Worm (Caenorhabditis elegans) whole organism, L4 larva: Measurements from ENCODE around the gene F43C1.5.

Source experiments
- F37D6.2 ChIP-seq: sonication (generic microtip); optimal IDR thresholded peaks from 2 replicates; lab custom pipeline; 2016; ENCODE audit warnings: mild to moderate bottlenecking, missing genetic modification characterization, missing compliant biosample characterization
- R02D3.7 ChIP-seq: fragments of 150-350 bp; sonication (generic microtip); optimal IDR thresholded peaks from 3 replicates; lab custom pipeline; 2014; ENCODE audit warnings: missing biosample characterization, missing genetic modification characterization
- T20F7.1 ChIP-seq: fragments of 200-800 bp; sonication (Bioruptor generic); optimal IDR thresholded peaks from 2 replicates; lab custom pipeline; 2018; ENCODE audit warnings: mild to moderate bottlenecking, missing genetic modification characterization, missing compliant biosample characterization
- T26A8.4 ChIP-seq: fragments of 200-800 bp; sonication (Bioruptor generic); IDR thresholded peaks from 2 replicates; pipeline ENCODE4 v1.3.6; 2022; ENCODE audit warnings: missing genetic modification characterization, missing compliant biosample characterization
- Y105C5A.15 ChIP-seq: fragments of 200-800 bp; sonication (Bioruptor generic); IDR thresholded peaks from 2 replicates; pipeline ENCODE4 v1.3.6; 2022; ENCODE audit warnings: missing genetic modification characterization, missing compliant biosample characterization
- ZK546.5 ChIP-seq, 2 experiments: sonication (generic microtip); optimal IDR thresholded peaks; 2 replicates each; lab custom pipeline; 2017; ENCODE audit warnings: missing biosample characterization in 2 of 2, missing genetic modification characterization in 2 of 2
- aha-1 ChIP-seq: fragments of 150-350 bp; peaks from one replicate; lab custom pipeline; 2014; ENCODE audit warnings: missing biosample characterization, missing genetic modification characterization
- ceh-62 ChIP-seq: sonication (generic microtip); optimal IDR thresholded peaks from 2 replicates; lab custom pipeline; 2017; ENCODE audit warnings: missing biosample characterization, missing genetic modification characterization
- ctbp-1 ChIP-seq: fragments of 200-800 bp; sonication (Bioruptor generic); IDR thresholded peaks from 2 replicates; pipeline ENCODE4 v1.3.6; 2022; ENCODE audit warnings: missing genetic modification reagents, missing genetic modification characterization, missing compliant biosample characterization
- daf-16 ChIP-seq, 3 experiments: sonication (generic microtip); optimal IDR thresholded peaks; 2 replicates each; lab custom pipeline; 2016 to 2017; ENCODE audit warnings: missing genetic modification characterization in 3 of 3, missing genetic modification reagents in 3 of 3, mild to moderate bottlenecking in 2 of 3, missing compliant biosample characterization in 2 of 3, missing biosample characterization in 1 of 3, moderate library complexity in 1 of 3
- daf-8 ChIP-seq: fragments of 200-800 bp; sonication (Bioruptor generic); IDR thresholded peaks from 2 replicates; pipeline ENCODE4 v1.3.6; 2022; ENCODE audit warnings: missing genetic modification characterization, missing compliant biosample characterization
- dmd-6 ChIP-seq: fragments of 200-800 bp; sonication (Bioruptor generic); IDR thresholded peaks from 2 replicates; pipeline ENCODE4 v1.3.6; 2022; ENCODE audit warnings: missing genetic modification reagents, missing genetic modification characterization, missing compliant biosample characterization
- dpl-1 ChIP-seq: fragments of 150-350 bp; optimal IDR thresholded peaks from 2 replicates; lab custom pipeline; 2014; ENCODE audit warnings: missing biosample characterization, missing genetic modification reagents, missing genetic modification characterization
- duxl-1 ChIP-seq: sonication (generic microtip); optimal IDR thresholded peaks from 2 replicates; lab custom pipeline; 2016; ENCODE audit warnings: mild to moderate bottlenecking, missing genetic modification characterization, moderate library complexity, missing compliant biosample characterization; ENCODE audit not compliant: poor library complexity
- dve-1 ChIP-seq: sonication (generic microtip); optimal IDR thresholded peaks from 2 replicates; lab custom pipeline; 2017; ENCODE audit warnings: antibody characterized with exemption, mild to moderate bottlenecking, missing genetic modification characterization, missing compliant biosample characterization; ENCODE audit not compliant: insufficient read depth
- fkh-10 ChIP-seq: fragments of 150-350 bp; optimal IDR thresholded peaks from 2 replicates; lab custom pipeline; 2014; ENCODE audit warnings: missing biosample characterization, missing genetic modification reagents, missing genetic modification characterization
- hlh-11 ChIP-seq: fragments of 200-800 bp; sonication (Bioruptor generic); optimal IDR thresholded peaks from 2 replicates; lab custom pipeline; 2018; ENCODE audit warnings: mild to moderate bottlenecking, missing genetic modification characterization, missing compliant biosample characterization
- hlh-30 ChIP-seq: sonication (generic microtip); optimal IDR thresholded peaks from 2 replicates; lab custom pipeline; 2017; ENCODE audit warnings: antibody characterized with exemption, mild to moderate bottlenecking, missing genetic modification characterization, missing compliant biosample characterization; ENCODE audit not compliant: insufficient read depth
- hmg-1.1 ChIP-seq: fragments of 200-800 bp; sonication (Bioruptor generic); IDR thresholded peaks from 2 replicates; pipeline ENCODE4 v1.3.6; 2022; ENCODE audit warnings: missing genetic modification reagents, missing genetic modification characterization, missing compliant biosample characterization
- lin-38 ChIP-seq: fragments of 200-800 bp; sonication (Bioruptor generic); IDR thresholded peaks from 2 replicates; pipeline ENCODE4 v1.3.6; 2022; ENCODE audit warnings: missing genetic modification reagents, missing genetic modification characterization, missing compliant biosample characterization
- lin-39 ChIP-seq: fragments of 150-350 bp; optimal IDR thresholded peaks from 2 replicates; lab custom pipeline; 2014; ENCODE audit warnings: missing biosample characterization, missing genetic modification reagents, missing genetic modification characterization
- lir-3 ChIP-seq: sonication (generic microtip); optimal IDR thresholded peaks from 2 replicates; lab custom pipeline; 2016; ENCODE audit warnings: mild to moderate bottlenecking, missing genetic modification characterization, missing compliant biosample characterization
- lsy-2 ChIP-seq, 2 experiments: fragments of 150-350 bp in 1 of 2; sonication (generic microtip) in 1 of 2; optimal IDR thresholded peaks; 2 replicates each; lab custom pipeline; 2014 to 2017; ENCODE audit warnings: missing biosample characterization in 2 of 2, missing genetic modification characterization in 2 of 2
- madf-9 ChIP-seq: fragments of 200-800 bp; sonication (Bioruptor generic); conservative IDR thresholded peaks from 2 replicates; pipeline ENCODE4 v1.3.6; 2022; ENCODE audit warnings: missing genetic modification reagents, missing genetic modification characterization, missing compliant biosample characterization
- mdl-1 ChIP-seq, 2 experiments: fragments of 150-350 bp in 1 of 2; sonication (generic microtip) in 1 of 2; optimal IDR thresholded peaks; 2 replicates each; lab custom pipeline; 2014 to 2017; ENCODE audit warnings: missing biosample characterization in 2 of 2, missing genetic modification characterization in 2 of 2
- mep-1 ChIP-seq: fragments of 150-350 bp; sonication (generic microtip); optimal IDR thresholded peaks from 3 replicates; lab custom pipeline; 2014; ENCODE audit warnings: missing biosample characterization, missing genetic modification characterization
- mes-2 ChIP-seq: sonication (generic microtip); optimal IDR thresholded peaks from 2 replicates; lab custom pipeline; 2016; ENCODE audit warnings: missing genotype, mild to moderate bottlenecking, missing genetic modification characterization, missing compliant biosample characterization; ENCODE audit not compliant: poor library complexity, severe bottlenecking
- nhr-102 ChIP-seq: sonication (generic microtip); optimal IDR thresholded peaks from 2 replicates; lab custom pipeline; 2016; ENCODE audit warnings: mild to moderate bottlenecking, missing genetic modification characterization, moderate library complexity, missing compliant biosample characterization
- nhr-11 ChIP-seq: fragments of 150-350 bp; optimal IDR thresholded peaks from 2 replicates; lab custom pipeline; 2014; ENCODE audit warnings: missing biosample characterization, missing genetic modification characterization
- nhr-111 ChIP-seq: fragments of 200-800 bp; sonication (Bioruptor generic); optimal IDR thresholded peaks from 2 replicates; lab custom pipeline; 2018; ENCODE audit warnings: mild to moderate bottlenecking, missing genetic modification characterization, missing compliant biosample characterization
- nhr-28 ChIP-seq: fragments of 150-350 bp; optimal IDR thresholded peaks from 2 replicates; lab custom pipeline; 2014; ENCODE audit warnings: missing biosample characterization, missing genetic modification characterization
- nhr-48 ChIP-seq: sonication (generic microtip); optimal IDR thresholded peaks from 2 replicates; lab custom pipeline; 2016; ENCODE audit warnings: mild to moderate bottlenecking, missing genetic modification characterization, missing compliant biosample characterization
- nhr-6 ChIP-seq: fragments of 150-350 bp; optimal IDR thresholded peaks from 2 replicates; lab custom pipeline; 2014; ENCODE audit warnings: missing biosample characterization, missing genetic modification characterization
- nhr-77 ChIP-seq: fragments of 150-350 bp; optimal IDR thresholded peaks from 2 replicates; lab custom pipeline; 2014; ENCODE audit warnings: missing biosample characterization, missing genetic modification characterization
- pha-4 ChIP-seq, 2 experiments: fragments of 150-350 bp in 1 of 2; fragments of 200-800 bp in 1 of 2; sonication (Bioruptor generic) in 1 of 2; IDR thresholded peaks in 1 of 2; optimal IDR thresholded peaks in 1 of 2; 2 replicates each; pipeline versions ENCODE4 v1.3.6 to Lab custom; 2014 to 2022; ENCODE audit warnings: missing genetic modification characterization in 2 of 2, missing genetic modification reagents in 2 of 2, missing biosample characterization in 1 of 2, missing compliant biosample characterization in 1 of 2
- php-3 ChIP-seq: fragments of 200-800 bp; sonication (Bioruptor generic); IDR thresholded peaks from 2 replicates; pipeline ENCODE4 v1.3.6; 2022; ENCODE audit warnings: missing genetic modification reagents, missing genetic modification characterization, missing compliant biosample characterization
- sdz-12 ChIP-seq: fragments of 200-800 bp; sonication (Bioruptor generic); optimal IDR thresholded peaks from 2 replicates; lab custom pipeline; 2018; ENCODE audit warnings: mild to moderate bottlenecking, missing genetic modification characterization, missing compliant biosample characterization
- skn-1 ChIP-seq: fragments of 150-350 bp; optimal IDR thresholded peaks from 2 replicates; lab custom pipeline; 2014; ENCODE audit warnings: missing biosample characterization, missing genetic modification characterization
- snpc-1.2 ChIP-seq: fragments of 200-800 bp; sonication (Bioruptor generic); IDR thresholded peaks from 2 replicates; pipeline ENCODE4 v1.3.6; 2022; ENCODE audit warnings: missing genetic modification reagents, missing genetic modification characterization, missing compliant biosample characterization
- unc-39 ChIP-seq: sonication (generic microtip); optimal IDR thresholded peaks from 2 replicates; lab custom pipeline; 2017; ENCODE audit warnings: missing biosample characterization, missing genetic modification characterization
- unc-62 ChIP-seq, 3 experiments: fragments of 150-350 bp in 1 of 3; sonication (generic microtip); optimal IDR thresholded peaks in 2 of 3; peaks in 1 of 3; 1 replicate in 1 of 3; 2 replicates in 2 of 3; lab custom pipeline; 2014 to 2017; ENCODE audit warnings: missing biosample characterization in 3 of 3, missing genetic modification characterization in 3 of 3, missing genetic modification reagents in 3 of 3, missing genotype in 1 of 3
- ztf-11 ChIP-seq: fragments of 150-350 bp; optimal IDR thresholded peaks from 2 replicates; lab custom pipeline; 2014; ENCODE audit warnings: missing biosample characterization, missing genetic modification characterization
- ztf-7 ChIP-seq: fragments of 150-350 bp; optimal IDR thresholded peaks from 2 replicates; lab custom pipeline; 2014; ENCODE audit warnings: missing biosample characterization, missing genetic modification characterization

F43C1.5 gene

ce11 chrIII:4263048-4263447 lies 34.1 kb downstream of the F43C1.5 start, which contains the start of gene T08A11.1:
TSS of gene T08A11.1 (minus strand) at chrIII:4263148.
- TF ChIP-seq T26A8.4 (GFP tag; lab: Robert Waterston, UW) (no peak), Y105C5A.15 (GFP tag; lab: Robert Waterston, UW) (no peak), daf-16 (GFP tag; optimal IDR thresholded peaks at IDR 0.05; lab: Kevin White, UChicago) (no peak), daf-16 (tag; optimal IDR thresholded peaks at IDR 0.05; lab: Kevin White, UChicago) (no peak), aha-1 (tag; lab: Kevin White, UChicago) (no peak), ctbp-1 (no peak), nhr-111 (GFP tag; lab: Kevin White, UChicago) (no peak), F37D6.2 (tag; lab: Kevin White, UChicago) (no peak), daf-8 (no peak), snpc-1.2 (GFP tag; lab: Robert Waterston, UW) (no peak), unc-62 (GFP tag; optimal IDR thresholded peaks at IDR 0.05 in 1 of 2; lab: Kevin White, UChicago) (no peak), unc-62 (tag; optimal IDR thresholded peaks at IDR 0.05; lab: Kevin White, UChicago) (no peak)
- TF ChIP-seq, all 104 proteins: peak for 0

ce11 chrIII:4265892-4266291 lies 37.0 kb downstream of the F43C1.5 start:
- TF ChIP-seq nhr-6 (tag; lab: Kevin White, UChicago) (no peak), madf-9 (GFP tag; lab: Robert Waterston, UW) (no peak), dmd-6 (no peak), ZK546.5 (tag; optimal IDR thresholded peaks at IDR 0.05; lab: Kevin White, UChicago) (no peak), pha-4 (GFP tag; IDR thresholded peaks at IDR 0.05; lab: Robert Waterston, UW) (no peak), pha-4 (tag; optimal IDR thresholded peaks at IDR 0.05; lab: Kevin White, UChicago) (no peak), aha-1 (tag; lab: Kevin White, UChicago) (peak; percentile 62), hlh-11 (tag; lab: Kevin White, UChicago) (no peak)
- TF ChIP-seq, all 104 proteins: peak for 1

DNA sequence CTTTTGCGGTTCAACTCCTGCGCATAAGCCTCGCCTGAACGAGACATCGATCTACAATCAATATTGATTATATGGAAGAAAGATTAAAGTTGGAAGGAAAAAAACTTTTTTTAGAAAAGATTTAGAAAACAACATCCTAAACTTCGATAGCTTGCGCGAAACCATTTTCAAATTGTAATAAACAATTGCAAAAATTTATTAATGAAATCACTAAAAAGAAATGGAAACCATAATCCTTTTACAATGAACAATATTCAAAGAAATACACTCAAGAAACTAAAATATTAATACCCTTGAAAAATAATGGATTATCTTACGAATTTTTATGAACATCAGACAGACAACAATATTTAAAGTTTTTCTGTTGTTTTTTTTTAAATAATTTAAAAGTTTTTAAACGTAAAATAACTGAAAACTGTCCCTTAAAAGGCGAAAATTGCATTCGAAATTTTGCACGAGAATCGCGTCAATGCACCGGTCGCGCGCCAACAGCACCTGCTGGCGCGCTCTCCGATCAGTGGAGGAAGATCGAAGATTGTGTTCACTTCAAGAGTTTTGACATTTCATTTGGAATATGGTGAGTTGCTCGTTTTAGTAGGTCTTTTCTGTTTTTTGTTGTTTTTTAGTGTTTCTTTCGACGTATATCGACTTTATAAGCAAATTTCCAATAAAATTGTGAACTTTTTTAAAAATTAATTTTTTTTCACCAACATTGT lies 40.4 kb downstream of the F43C1.5 start, which contains the start of the genes sftb-1 and R10E4.1:
Gene sftb-1, minus strand, starts transcription at position 51 of the 716 bp plus-strand sequence.
Gene R10E4.1, plus strand, starts transcription at position 524 of the 716 bp plus-strand sequence.
- TF ChIP-seq R02D3.7 (tag; lab: Kevin White, UChicago) (no peak), hlh-30 (tag; lab: Kevin White, UChicago) (peak; percentile 60), ztf-11 (tag; lab: Kevin White, UChicago) (no peak), nhr-77 (tag; lab: Kevin White, UChicago) (peak; percentile 3), skn-1 (tag; lab: Kevin White, UChicago) (no peak), lin-38 (GFP tag; lab: Robert Waterston, UW) (peak; percentile 67), mes-2 (tag; lab: Kevin White, UChicago) (peak; percentile 80), hmg-1.1 (peak; percentile 47; the same call in 1 of the 2 replicates), dpl-1 (GFP tag; lab: Kevin White, UChicago) (peak; percentile 81), nhr-102 (tag; lab: Kevin White, UChicago) (peak; percentile 45), mdl-1 (tag; optimal IDR thresholded peaks at IDR 0.05; lab: Kevin White, UChicago) (peak in 1 of 2 experiments; percentile 20), duxl-1 (peak; percentile 23), lin-39 (tag; lab: Kevin White, UChicago) (no peak), T20F7.1 (peak; percentile 64), ceh-62 (tag; lab: Kevin White, UChicago) (no peak), sdz-12 (no peak), lir-3 (no peak), unc-62 (GFP tag; optimal IDR thresholded peaks at IDR 0.05 in 1 of 2; lab: Kevin White, UChicago) (peak in 1 of 2 experiments; percentile 73), unc-62 (tag; optimal IDR thresholded peaks at IDR 0.05; lab: Kevin White, UChicago) (no peak), F37D6.2 (tag; lab: Kevin White, UChicago) (peak; percentile 15), php-3 (GFP tag; lab: Robert Waterston, UW) (no peak), lsy-2 (tag; optimal IDR thresholded peaks at IDR 0.05; lab: Kevin White, UChicago) (peak in 1 of 2 experiments; percentile 81), dve-1 (tag; lab: Kevin White, UChicago) (peak; percentile 71), nhr-11 (tag; lab: Kevin White, UChicago) (peak; percentile 20), mep-1 (peak; percentile 61), hlh-11 (tag; lab: Kevin White, UChicago) (peak; percentile 67), nhr-28 (tag; lab: Kevin White, UChicago) (peak; percentile 36), nhr-48 (tag; lab: Kevin White, UChicago) (peak; percentile 28), nhr-6 (tag; lab: Kevin White, UChicago) (peak; percentile 55), daf-16 (GFP tag; optimal IDR thresholded peaks at IDR 0.05; lab: Kevin White, UChicago) (peak in 1 of 2 experiments; percentile 20), daf-16 (tag; optimal IDR thresholded peaks at IDR 0.05; lab: Kevin White, UChicago) (no peak), fkh-10 (peak; percentile 50), dmd-6 (peak; percentile 59), ztf-7 (peak; percentile 25), unc-39 (no peak)
